Worm (Caenorhabditis elegans) whole organism, L1 larva: ENCODE data around the gene nspg-3.
A peak's percentile ranks its signal among the peaks of the same experiment; 100 is the strongest.

Experiments used
- F16B12.6 ChIP-seq: fragments of 150-350 bp; optimal IDR thresholded peaks from 2 replicates; lab custom pipeline; 2014; ENCODE audit warnings: missing biosample characterization, missing genetic modification characterization
- Y116A8C.19 ChIP-seq: sonication (generic microtip); optimal IDR thresholded peaks from 2 replicates; lab custom pipeline; 2016; ENCODE audit warnings: missing compliant biosample characterization, missing genetic modification characterization, borderline replicate concordance
- aha-1 ChIP-seq: fragments of 150-350 bp; optimal IDR thresholded peaks from 2 replicates; lab custom pipeline; 2014; ENCODE audit warnings: missing biosample characterization, missing genetic modification characterization
- alr-1 ChIP-seq: fragments of 200-800 bp; sonication (Bioruptor generic); optimal IDR thresholded peaks from 2 replicates; lab custom pipeline; 2018; ENCODE audit warnings: borderline replicate concordance, mild to moderate bottlenecking, missing genetic modification characterization, missing compliant biosample characterization
- ama-1 ChIP-seq: fragments of 150-350 bp; optimal IDR thresholded peaks from 2 replicates; lab custom pipeline; 2014
- ceh-8 ChIP-seq: fragments of 200-800 bp; sonication (Bioruptor generic); optimal IDR thresholded peaks from 2 replicates; lab custom pipeline; 2018; ENCODE audit warnings: mild to moderate bottlenecking, missing genetic modification characterization, moderate library complexity, missing compliant biosample characterization
- ceh-88 ChIP-seq: fragments of 200-800 bp; sonication (Bioruptor generic); IDR thresholded peaks from 2 replicates; pipeline ENCODE4 v1.3.6; 2022; ENCODE audit warnings: missing genetic modification characterization, missing compliant biosample characterization
- ceh-90 ChIP-seq: sonication (generic microtip); optimal IDR thresholded peaks from 2 replicates; lab custom pipeline; 2016; ENCODE audit warnings: missing genetic modification characterization, missing compliant biosample characterization
- efl-1 ChIP-seq, 4 experiments: fragments of 150-350 bp; optimal IDR thresholded peaks in 3 of 4; peaks in 1 of 4; 1 replicate in 1 of 4; 2 replicates in 3 of 4; lab custom pipeline; 2014; ENCODE audit warnings: missing biosample characterization in 2 of 4, missing genetic modification characterization in 2 of 4, missing genetic modification reagents in 2 of 4
- efl-3 ChIP-seq: fragments of 200-800 bp; sonication (Bioruptor generic); optimal IDR thresholded peaks from 2 replicates; lab custom pipeline; 2018; ENCODE audit warnings: mild to moderate bottlenecking, missing genetic modification characterization, missing compliant biosample characterization
- egl-27 ChIP-seq, 2 experiments: fragments of 150-350 bp in 1 of 2; sonication (generic microtip); optimal IDR thresholded peaks; 3 replicates each; lab custom pipeline; 2017 to 2018; ENCODE audit warnings: missing biosample characterization in 2 of 2, missing genetic modification characterization in 2 of 2, missing genetic modification reagents in 2 of 2
- elt-3 ChIP-seq, 6 experiments: fragments of 150-350 bp in 1 of 6; sonication (generic microtip); optimal IDR thresholded peaks; 2 replicates each; lab custom pipeline; 2017 to 2018; ENCODE audit warnings: missing biosample characterization in 6 of 6, missing genetic modification characterization in 6 of 6, inconsistent platforms in 1 of 6
- ets-5 ChIP-seq: fragments of 200-800 bp; sonication (Bioruptor generic); IDR thresholded peaks from 2 replicates; pipeline ENCODE4 v1.3.6; 2022; ENCODE audit warnings: missing genetic modification characterization, missing compliant biosample characterization
- fkh-10 ChIP-seq: sonication (generic microtip); optimal IDR thresholded peaks from 2 replicates; lab custom pipeline; 2017; ENCODE audit warnings: missing biosample characterization, missing genetic modification reagents, missing genetic modification characterization
- fkh-8 ChIP-seq: sonication (generic microtip); optimal IDR thresholded peaks from 2 replicates; lab custom pipeline; 2016; ENCODE audit warnings: mild to moderate bottlenecking, missing genetic modification characterization, missing compliant biosample characterization
- grh-1 ChIP-seq: fragments of 200-800 bp; sonication (Bioruptor generic); IDR thresholded peaks from 2 replicates; pipeline ENCODE4 v1.3.6; 2022; ENCODE audit warnings: missing genetic modification reagents, missing genetic modification characterization, missing compliant biosample characterization
- irx-1 ChIP-seq: sonication (generic microtip); optimal IDR thresholded peaks from 2 replicates; lab custom pipeline; 2016; ENCODE audit warnings: missing genetic modification characterization, missing compliant biosample characterization
- jun-1 ChIP-seq: fragments of 150-350 bp; optimal IDR thresholded peaks from 2 replicates; lab custom pipeline; 2014; ENCODE audit warnings: missing biosample characterization, missing genetic modification reagents, missing genetic modification characterization
- lin-13 ChIP-seq: fragments of 150-350 bp; optimal IDR thresholded peaks from 2 replicates; lab custom pipeline; 2014; ENCODE audit warnings: missing biosample characterization, missing genetic modification reagents, missing genetic modification characterization
- lsy-2 ChIP-seq, 2 experiments: fragments of 150-350 bp; optimal IDR thresholded peaks; 2 replicates each; lab custom pipeline; 2014; ENCODE audit warnings: missing biosample characterization in 2 of 2, missing genetic modification characterization in 2 of 2
- mdl-1 ChIP-seq, 2 experiments: fragments of 150-350 bp; optimal IDR thresholded peaks; 2 replicates each; lab custom pipeline; 2014 to 2017; ENCODE audit warnings: missing biosample characterization in 2 of 2, missing genetic modification characterization in 2 of 2, inconsistent platforms in 1 of 2
- mef-2 ChIP-seq: fragments of 150-350 bp; optimal IDR thresholded peaks from 2 replicates; lab custom pipeline; 2014; ENCODE audit warnings: missing biosample characterization, missing genetic modification characterization
- mep-1 ChIP-seq: fragments of 150-350 bp; optimal IDR thresholded peaks from 2 replicates; lab custom pipeline; 2014; ENCODE audit warnings: missing biosample characterization, missing genetic modification characterization
- nhr-12 ChIP-seq: sonication (generic microtip); optimal IDR thresholded peaks from 2 replicates; lab custom pipeline; 2017; ENCODE audit warnings: missing biosample characterization, missing genetic modification characterization
- nhr-20 ChIP-seq: sonication (generic microtip); optimal IDR thresholded peaks from 2 replicates; lab custom pipeline; 2016; ENCODE audit warnings: mild to moderate bottlenecking, missing genetic modification characterization, missing compliant biosample characterization
- nhr-28 ChIP-seq: fragments of 150-350 bp; optimal IDR thresholded peaks from 2 replicates; lab custom pipeline; 2014; ENCODE audit warnings: missing biosample characterization, missing genetic modification characterization
- nhr-47 ChIP-seq: sonication (generic microtip); optimal IDR thresholded peaks from 2 replicates; lab custom pipeline; 2016; ENCODE audit warnings: mild to moderate bottlenecking, missing genetic modification characterization, moderate library complexity, missing compliant biosample characterization
- nhr-71 ChIP-seq: sonication (generic microtip); optimal IDR thresholded peaks from 2 replicates; lab custom pipeline; 2016; ENCODE audit warnings: mild to moderate bottlenecking, missing genetic modification characterization, moderate library complexity, missing compliant biosample characterization
- nhr-76 ChIP-seq: sonication (generic microtip); optimal IDR thresholded peaks from 2 replicates; lab custom pipeline; 2017; ENCODE audit warnings: missing biosample characterization, missing genetic modification characterization
- nhr-77 ChIP-seq: fragments of 150-350 bp; optimal IDR thresholded peaks from 2 replicates; lab custom pipeline; 2014; ENCODE audit warnings: missing biosample characterization, missing genetic modification characterization
- nhr-85 ChIP-seq: sonication (generic microtip); peaks from one replicate; lab custom pipeline; 2016; ENCODE audit warnings: missing genetic modification characterization, inconsistent platforms, missing compliant biosample characterization
- pax-3 ChIP-seq: fragments of 200-800 bp; sonication (Bioruptor generic); optimal IDR thresholded peaks from 2 replicates; lab custom pipeline; 2018; ENCODE audit warnings: mild to moderate bottlenecking, missing genetic modification characterization, moderate library complexity, missing compliant biosample characterization
- skn-1 ChIP-seq: fragments of 150-350 bp; optimal IDR thresholded peaks from 2 replicates; lab custom pipeline; 2014; ENCODE audit warnings: missing biosample characterization, missing genetic modification characterization
- snpc-4 ChIP-seq: fragments of 150-350 bp; optimal IDR thresholded peaks from 2 replicates; lab custom pipeline; 2014; ENCODE audit warnings: missing biosample characterization, missing genetic modification characterization
- sox-4 ChIP-seq: sonication (generic microtip); optimal IDR thresholded peaks from 2 replicates; lab custom pipeline; 2016; ENCODE audit warnings: missing genetic modification characterization, missing compliant biosample characterization
- sptf-1 ChIP-seq: fragments of 150-350 bp; optimal IDR thresholded peaks from 2 replicates; lab custom pipeline; 2014; ENCODE audit warnings: missing biosample characterization, missing genetic modification characterization
- sup-37 ChIP-seq: fragments of 200-800 bp; sonication (Bioruptor generic); optimal IDR thresholded peaks from 2 replicates; lab custom pipeline; 2018; ENCODE audit warnings: mild to moderate bottlenecking, missing genetic modification characterization, missing compliant biosample characterization
- tbx-2 ChIP-seq: sonication (generic microtip); optimal IDR thresholded peaks from 2 replicates; lab custom pipeline; 2016; ENCODE audit warnings: missing genetic modification characterization, missing compliant biosample characterization
- tlp-1 ChIP-seq: fragments of 150-350 bp; optimal IDR thresholded peaks from 2 replicates; lab custom pipeline; 2014; ENCODE audit warnings: missing biosample characterization, missing genetic modification characterization
- unc-62 ChIP-seq: fragments of 150-350 bp; optimal IDR thresholded peaks from 2 replicates; lab custom pipeline; 2014; ENCODE audit warnings: missing biosample characterization, missing genetic modification reagents, missing genetic modification characterization
- unc-86 ChIP-seq: sonication (generic microtip); optimal IDR thresholded peaks from 2 replicates; lab custom pipeline; 2016; ENCODE audit warnings: missing genetic modification characterization, missing compliant biosample characterization
- vab-15 ChIP-seq: sonication (generic microtip); optimal IDR thresholded peaks from 2 replicates; lab custom pipeline; 2017; ENCODE audit warnings: missing genotype, mild to moderate bottlenecking, missing genetic modification characterization, missing compliant biosample characterization
- ztf-11 ChIP-seq, 2 experiments: sonication (generic microtip); optimal IDR thresholded peaks; 2 replicates each; lab custom pipeline; 2016 to 2017; ENCODE audit warnings: missing genetic modification characterization in 2 of 2, missing biosample characterization in 1 of 2, missing compliant biosample characterization in 1 of 2
- ztf-4 ChIP-seq: fragments of 150-350 bp; optimal IDR thresholded peaks from 2 replicates; lab custom pipeline; 2014; ENCODE audit warnings: missing biosample characterization, missing genetic modification characterization

nspg-3 gene

ce11 chrII:6101475-6101874 lies 9.9 kb downstream of the nspg-3 start:
- TF ChIP-seq nhr-77 (tag; lab: Kevin White, UChicago) = no peak
- no peak for TF ChIP-seq nhr-76 (tag; lab: Kevin White, UChicago)
- TF ChIP-seq ceh-88 (GFP tag; lab: Robert Waterston, UW) = no peak
- TF ChIP-seq sox-4 (tag; lab: Kevin White, UChicago) = no peak
- TF ChIP-seq aha-1 = no peak
- TF ChIP-seq ceh-8 = peak; percentile 96
- no peak for TF ChIP-seq skn-1 (tag; lab: Kevin White, UChicago)
- no peak for TF ChIP-seq F16B12.6 (tag; lab: Kevin White, UChicago)

ce11 chrII:6103986-6104385 lies 12.4 kb downstream of the nspg-3 start:
- TF ChIP-seq ama-1 = no peak
- no peak for TF ChIP-seq ceh-90 (tag; lab: Kevin White, UChicago)
- TF ChIP-seq efl-1 (optimal IDR thresholded peaks at IDR 0.05; lab: Kevin White, UChicago) = no peak
- peak in 1 of 2 experiments; percentile 55 for TF ChIP-seq efl-1 (GFP tag; optimal IDR thresholded peaks at IDR 0.05 in 1 of 2; lab: Kevin White, UChicago)

ce11 chrII:6107773-6108172 lies 16.2 kb downstream of the nspg-3 start:
- no peak for TF ChIP-seq snpc-4
- peak; percentile 10 for TF ChIP-seq nhr-20 (tag; lab: Kevin White, UChicago)
- TF ChIP-seq unc-86 = no peak
- TF ChIP-seq Y116A8C.19 (tag; lab: Kevin White, UChicago) = no peak
- peak; percentile 16 for TF ChIP-seq fkh-10 (GFP tag; lab: Kevin White, UChicago)
- TF ChIP-seq nhr-47 (tag; lab: Kevin White, UChicago) = peak; percentile 15
- peak; percentile 70 for TF ChIP-seq fkh-8 (tag; lab: Kevin White, UChicago)
- no peak for TF ChIP-seq mep-1 (tag; lab: Kevin White, UChicago)
- peak; percentile 17 for TF ChIP-seq pax-3
- no peak for TF ChIP-seq ztf-11 (tag; optimal IDR thresholded peaks at IDR 0.05; lab: Kevin White, UChicago)
- TF ChIP-seq nhr-71 (tag; lab: Kevin White, UChicago) = peak; percentile 34

- TF ChIP-seq ztf-4 (tag; lab: Kevin White, UChicago) = no peak
- no peak for TF ChIP-seq mef-2 (tag; lab: Kevin White, UChicago)
- no peak for TF ChIP-seq sptf-1 (tag; lab: Kevin White, UChicago)
- TF ChIP-seq vab-15 = no peak
- TF ChIP-seq alr-1 (tag; lab: Kevin White, UChicago) = no peak
- no peak for TF ChIP-seq ama-1
- TF ChIP-seq lin-13 (GFP tag; lab: Kevin White, UChicago) = no peak
- no peak for TF ChIP-seq nhr-12 (tag; lab: Kevin White, UChicago)
- no peak for TF ChIP-seq egl-27 (tag; optimal IDR thresholded peaks at IDR 0.05; lab: Kevin White, UChicago)
- no peak for TF ChIP-seq unc-62
- TF ChIP-seq tbx-2 (tag; lab: Kevin White, UChicago) = no peak
- no peak for TF ChIP-seq grh-1 (GFP tag; lab: Robert Waterston, UW)
- no peak for TF ChIP-seq elt-3 (tag; optimal IDR thresholded peaks at IDR 0.05; lab: Kevin White, UChicago)
- TF ChIP-seq jun-1 = no peak
- TF ChIP-seq nhr-47 (tag; lab: Kevin White, UChicago) = no peak
- no peak for TF ChIP-seq sup-37
- TF ChIP-seq aha-1 = no peak
Observed at ce11 chrII:6109989-6110388, 18.4 kb downstream of the nspg-3 start.

DNA sequence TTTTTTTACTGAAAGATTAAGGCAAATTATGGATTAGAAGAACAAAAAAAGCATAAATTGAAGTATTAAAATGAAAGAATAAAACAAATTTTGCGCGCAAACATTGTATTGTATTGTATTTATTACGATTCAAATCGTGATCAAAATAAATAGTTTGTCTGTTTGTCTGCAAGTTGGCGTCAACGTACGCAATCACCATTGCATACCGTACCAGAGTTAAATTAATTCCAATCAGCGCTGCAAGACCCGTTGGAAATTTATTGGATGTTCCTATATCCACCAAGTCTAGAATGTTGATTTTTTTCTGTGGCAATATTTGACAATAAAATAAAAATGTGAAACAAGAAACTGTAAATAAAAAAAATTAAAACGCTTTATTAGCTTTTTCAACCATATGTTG lies 21.6 kb downstream of the nspg-3 start, which contains the start of gene heri-1:
Gene heri-1, minus strand, starts transcription at position 8 of the 400 bp plus-strand sequence.
- TF ChIP-seq efl-1 (optimal IDR thresholded peaks at IDR 0.05; lab: Kevin White, UChicago) (no peak), efl-1 (GFP tag; optimal IDR thresholded peaks at IDR 0.05 in 1 of 2; lab: Kevin White, UChicago) (no peak), efl-3 (GFP tag; lab: Kevin White, UChicago) (no peak), nhr-12 (tag; lab: Kevin White, UChicago) (no peak), mdl-1 (tag; optimal IDR thresholded peaks at IDR 0.05; lab: Kevin White, UChicago) (no peak), alr-1 (tag; lab: Kevin White, UChicago) (no peak), nhr-85 (tag; lab: Kevin White, UChicago) (no peak), ceh-90 (tag; lab: Kevin White, UChicago) (no peak), tlp-1 (tag; lab: Kevin White, UChicago) (no peak), mef-2 (tag; lab: Kevin White, UChicago) (no peak), ama-1 (no peak), grh-1 (GFP tag; lab: Robert Waterston, UW) (no peak), ztf-4 (tag; lab: Kevin White, UChicago) (no peak), lsy-2 (tag; optimal IDR thresholded peaks at IDR 0.05; lab: Kevin White, UChicago) (no peak), irx-1 (tag; lab: Kevin White, UChicago) (no peak), ets-5 (GFP tag; lab: Robert Waterston, UW) (no peak), nhr-28 (no peak)
